Worm (Caenorhabditis elegans) whole organism, young adult: ENCODE measurements around the gene aakg-5.

ENCODE experiments used
- B0035.1 ChIP-seq: sonication (generic microtip); optimal IDR thresholded peaks from 2 replicates; lab custom pipeline; 2016; ENCODE audit warnings: missing genetic modification characterization, mild to moderate bottlenecking, missing compliant biosample characterization, missing genotype, missing genetic modification reagents
- B0336.3 ChIP-seq: fragments of 200-800 bp; sonication (Bioruptor generic); IDR thresholded peaks from 2 replicates; pipeline ENCODE4 v1.3.6; 2022; ENCODE audit warnings: missing genetic modification characterization, missing compliant biosample characterization
- F23B12.7 ChIP-seq: sonication (generic microtip); optimal IDR thresholded peaks from 2 replicates; lab custom pipeline; 2017; ENCODE audit warnings: missing genetic modification characterization, mild to moderate bottlenecking, missing compliant biosample characterization, antibody characterized with exemption, moderate library complexity; ENCODE audit not compliant: insufficient read depth
- F52B5.7 ChIP-seq: sonication (generic microtip); optimal IDR thresholded peaks from 2 replicates; lab custom pipeline; 2016; ENCODE audit warnings: mild to moderate bottlenecking, missing genetic modification characterization, missing compliant biosample characterization
- K12H6.12 ChIP-seq: fragments of 200-800 bp; sonication (Bioruptor generic); optimal IDR thresholded peaks from 2 replicates; lab custom pipeline; 2018; ENCODE audit warnings: mild to moderate bottlenecking, missing genetic modification characterization, missing compliant biosample characterization
- T07F8.4 ChIP-seq: sonication (generic microtip); optimal IDR thresholded peaks from 2 replicates; lab custom pipeline; 2016; ENCODE audit warnings: mild to moderate bottlenecking, missing genetic modification characterization, moderate library complexity, missing compliant biosample characterization
- akir-1 ChIP-seq: fragments of 200-800 bp; sonication (Bioruptor generic); optimal IDR thresholded peaks from 2 replicates; lab custom pipeline; 2018; ENCODE audit warnings: mild to moderate bottlenecking, missing genetic modification characterization, moderate library complexity, missing compliant biosample characterization
- atf-7 ChIP-seq: sonication (generic microtip); optimal IDR thresholded peaks from 2 replicates; lab custom pipeline; 2017; ENCODE audit warnings: mild to moderate bottlenecking, missing genetic modification characterization, missing compliant biosample characterization
- attf-5 ChIP-seq: fragments of 200-800 bp; sonication (Bioruptor generic); optimal IDR thresholded peaks from 2 replicates; lab custom pipeline; 2018; ENCODE audit warnings: mild to moderate bottlenecking, missing genetic modification characterization, missing compliant biosample characterization
- attf-6 ChIP-seq: fragments of 200-800 bp; sonication (Bioruptor generic); IDR thresholded peaks from 2 replicates; pipeline ENCODE4 v1.3.6; 2022; ENCODE audit warnings: missing genetic modification reagents, missing genetic modification characterization, missing compliant biosample characterization
- bed-2 ChIP-seq: fragments of 200-800 bp; sonication (Bioruptor generic); IDR thresholded peaks from 2 replicates; pipeline ENCODE4 v1.3.6; 2022; ENCODE audit warnings: missing genetic modification reagents, missing genetic modification characterization, missing compliant biosample characterization
- ccch-3 ChIP-seq: fragments of 200-800 bp; sonication (Bioruptor generic); optimal IDR thresholded peaks from 2 replicates; lab custom pipeline; 2018; ENCODE audit warnings: mild to moderate bottlenecking, missing genetic modification characterization, missing compliant biosample characterization
- cebp-1 ChIP-seq, 2 experiments: fragments of 200-800 bp in 1 of 2; sonication (Bioruptor generic) in 1 of 2; sonication (generic microtip) in 1 of 2; IDR thresholded peaks in 1 of 2; optimal IDR thresholded peaks in 1 of 2; 2 replicates each; pipeline versions ENCODE4 v1.3.6 to Lab custom; 2017 to 2022; ENCODE audit warnings: missing compliant biosample characterization in 2 of 2, missing genetic modification characterization in 2 of 2, mild to moderate bottlenecking in 1 of 2, missing genetic modification reagents in 1 of 2, moderate library complexity in 1 of 2
- ceh-100 ChIP-seq: fragments of 200-800 bp; sonication (Bioruptor generic); IDR thresholded peaks from 2 replicates; pipeline ENCODE4 v1.3.6; 2022; ENCODE audit warnings: missing genetic modification reagents, missing genetic modification characterization, missing compliant biosample characterization
- ceh-27 ChIP-seq: fragments of 200-800 bp; sonication (Bioruptor generic); optimal IDR thresholded peaks from 2 replicates; lab custom pipeline; 2018; ENCODE audit warnings: mild to moderate bottlenecking, missing genetic modification characterization, moderate library complexity, missing compliant biosample characterization
- ceh-40 ChIP-seq: fragments of 200-800 bp; sonication (Bioruptor generic); IDR thresholded peaks from 2 replicates; pipeline ENCODE4 v1.3.6; 2022; ENCODE audit warnings: missing genetic modification characterization, missing compliant biosample characterization
- ceh-79 ChIP-seq: sonication (generic microtip); optimal IDR thresholded peaks from 2 replicates; lab custom pipeline; 2017; ENCODE audit warnings: mild to moderate bottlenecking, missing genetic modification characterization, missing compliant biosample characterization
- chd-7 ChIP-seq: sonication (generic microtip); optimal IDR thresholded peaks from 2 replicates; lab custom pipeline; 2016; ENCODE audit warnings: mild to moderate bottlenecking, missing genetic modification characterization, moderate library complexity, missing compliant biosample characterization
- die-1 ChIP-seq: sonication (generic microtip); optimal IDR thresholded peaks from 2 replicates; lab custom pipeline; 2016; ENCODE audit warnings: missing genotype, mild to moderate bottlenecking, missing genetic modification characterization, missing compliant biosample characterization
- dox-1 ChIP-seq: fragments of 200-800 bp; sonication (Bioruptor generic); IDR thresholded peaks from 2 replicates; pipeline ENCODE4 v1.3.6; 2022; ENCODE audit warnings: missing genetic modification reagents, missing genetic modification characterization, missing compliant biosample characterization
- dpl-1 ChIP-seq: fragments of 150-350 bp; optimal IDR thresholded peaks from 2 replicates; lab custom pipeline; 2014; ENCODE audit warnings: missing biosample characterization, missing genetic modification reagents, missing genetic modification characterization
- efl-1 ChIP-seq: fragments of 150-350 bp; optimal IDR thresholded peaks from 2 replicates; lab custom pipeline; 2014; ENCODE audit warnings: missing biosample characterization, missing genetic modification reagents, missing genetic modification characterization
- ekl-4 ChIP-seq: fragments of 200-800 bp; sonication (Bioruptor generic); IDR thresholded peaks from 2 replicates; pipeline ENCODE4 v1.3.6; 2022; ENCODE audit warnings: missing genetic modification reagents, missing genetic modification characterization, missing compliant biosample characterization
- him-1 ChIP-seq: sonication (generic microtip); optimal IDR thresholded peaks from 2 replicates; lab custom pipeline; 2016; ENCODE audit warnings: missing genotype, missing genetic modification reagents, missing genetic modification characterization, missing compliant biosample characterization
- hrde-1 ChIP-seq: sonication (generic microtip); optimal IDR thresholded peaks from 2 replicates; lab custom pipeline; 2016; ENCODE audit warnings: missing genetic modification characterization, mild to moderate bottlenecking, missing compliant biosample characterization, moderate library complexity, missing genotype, missing genetic modification reagents, borderline replicate concordance
- hsf-1 ChIP-seq: fragments of 200-800 bp; sonication (Bioruptor generic); IDR thresholded peaks from 2 replicates; pipeline ENCODE4 v1.3.6; 2022; ENCODE audit warnings: missing genetic modification reagents, missing genetic modification characterization, missing compliant biosample characterization
- lin-26 ChIP-seq: fragments of 200-800 bp; sonication (Bioruptor generic); IDR thresholded peaks from 2 replicates; pipeline ENCODE4 v1.3.6; 2022; ENCODE audit warnings: missing genetic modification reagents, missing genetic modification characterization, missing compliant biosample characterization
- lin-35 ChIP-seq, 3 experiments: fragments of 150-350 bp in 2 of 3; sonication (generic microtip) in 1 of 3; optimal IDR thresholded peaks; 2 replicates each; lab custom pipeline; 2014 to 2018; ENCODE audit warnings: missing biosample characterization in 3 of 3, missing genetic modification characterization in 3 of 3, missing genetic modification reagents in 3 of 3
- lir-1 ChIP-seq: fragments of 200-800 bp; sonication (Bioruptor generic); conservative IDR thresholded peaks from 2 replicates; pipeline ENCODE4 v1.3.6; 2022; ENCODE audit warnings: missing genetic modification reagents, missing genetic modification characterization, missing compliant biosample characterization
- lsy-27 ChIP-seq: sonication (generic microtip); optimal IDR thresholded peaks from 2 replicates; lab custom pipeline; 2017; ENCODE audit warnings: missing genetic modification characterization, mild to moderate bottlenecking, missing compliant biosample characterization, antibody characterized with exemption, missing genotype, borderline replicate concordance; ENCODE audit not compliant: insufficient read depth
- madf-3 ChIP-seq: fragments of 200-800 bp; sonication (Bioruptor generic); IDR thresholded peaks from 2 replicates; pipeline ENCODE4 v1.3.6; 2022; ENCODE audit warnings: missing genetic modification reagents, missing genetic modification characterization, missing compliant biosample characterization
- nfyb-1 ChIP-seq: fragments of 200-800 bp; sonication (Bioruptor generic); IDR thresholded peaks from 2 replicates; pipeline ENCODE4 v1.3.6; 2022; ENCODE audit warnings: missing genetic modification reagents, missing genetic modification characterization, missing compliant biosample characterization
- nhr-90 ChIP-seq: sonication (generic microtip); optimal IDR thresholded peaks from 2 replicates; lab custom pipeline; 2016; ENCODE audit warnings: missing genotype, mild to moderate bottlenecking, missing genetic modification characterization, missing compliant biosample characterization
- pbrm-1 ChIP-seq: fragments of 200-800 bp; sonication (Bioruptor generic); IDR thresholded peaks from 2 replicates; pipeline ENCODE4 v1.3.6; 2022; ENCODE audit warnings: missing genetic modification reagents, missing genetic modification characterization, missing compliant biosample characterization
- pha-4 ChIP-seq: fragments of 150-350 bp; sonication (generic microtip); optimal IDR thresholded peaks from 2 replicates; lab custom pipeline; 2014; ENCODE audit warnings: missing biosample characterization, missing genetic modification reagents, missing genetic modification characterization
- rec-8 ChIP-seq, 2 experiments: sonication (generic microtip); optimal IDR thresholded peaks; 2 replicates each; lab custom pipeline; 2016; ENCODE audit warnings: mild to moderate bottlenecking in 2 of 2, missing genetic modification characterization in 2 of 2, missing genetic modification reagents in 2 of 2, missing genotype in 2 of 2, missing biosample characterization in 1 of 2, missing compliant biosample characterization in 1 of 2, moderate library complexity in 1 of 2
- sdz-38 ChIP-seq: sonication (generic microtip); optimal IDR thresholded peaks from 2 replicates; lab custom pipeline; 2016; ENCODE audit warnings: missing genotype, missing genetic modification characterization, missing compliant biosample characterization
- sea-2 ChIP-seq: fragments of 200-800 bp; sonication (Bioruptor generic); IDR thresholded peaks from 2 replicates; pipeline ENCODE4 v1.3.6; 2022; ENCODE audit warnings: missing genetic modification characterization, missing compliant biosample characterization
- snpc-1.1 ChIP-seq: sonication (generic microtip); optimal IDR thresholded peaks from 2 replicates; lab custom pipeline; 2017; ENCODE audit warnings: missing genetic modification characterization, mild to moderate bottlenecking, missing compliant biosample characterization, antibody characterized with exemption, moderate library complexity, missing genotype, missing genetic modification reagents; ENCODE audit not compliant: insufficient read depth
- snpc-1.3 ChIP-seq: sonication (generic microtip); optimal IDR thresholded peaks from 2 replicates; lab custom pipeline; 2017; ENCODE audit warnings: missing genetic modification characterization, mild to moderate bottlenecking, missing compliant biosample characterization, antibody characterized with exemption, moderate library complexity, missing genotype, missing genetic modification reagents; ENCODE audit not compliant: insufficient read depth
- somi-1 ChIP-seq: fragments of 200-800 bp; sonication (Bioruptor generic); optimal IDR thresholded peaks from 2 replicates; lab custom pipeline; 2018; ENCODE audit warnings: mild to moderate bottlenecking, missing genetic modification characterization, missing compliant biosample characterization
- sptf-2 ChIP-seq: fragments of 200-800 bp; sonication (Bioruptor generic); optimal IDR thresholded peaks from 2 replicates; lab custom pipeline; 2018; ENCODE audit warnings: mild to moderate bottlenecking, missing genetic modification characterization, missing compliant biosample characterization
- zfh-2 ChIP-seq: fragments of 200-800 bp; sonication (Bioruptor generic); conservative IDR thresholded peaks from 2 replicates; pipeline ENCODE4 v1.3.6; 2022; ENCODE audit warnings: missing genetic modification reagents, missing genetic modification characterization, missing compliant biosample characterization
- ztf-28 ChIP-seq: fragments of 200-800 bp; sonication (Bioruptor generic); IDR thresholded peaks from 2 replicates; pipeline ENCODE4 v1.3.6; 2022; ENCODE audit warnings: missing genetic modification reagents, missing genetic modification characterization, missing compliant biosample characterization

The aakg-5 gene

ce11 chrII:9933947-9934383 is 41.0 kb downstream of the aakg-5 start (continued):
- TF ChIP-seq F52B5.7 (tag; lab: Kevin White, UChicago) = peak; percentile 20
- TF ChIP-seq nhr-90 (tag; lab: Kevin White, UChicago) = peak; percentile 41
- TF ChIP-seq cebp-1 (GFP tag; IDR thresholded peaks at IDR 0.05; lab: Robert Waterston, UW) = no peak
- peak; percentile 41 for TF ChIP-seq cebp-1 (tag; optimal IDR thresholded peaks at IDR 0.05; lab: Kevin White, UChicago)
- 0 out of 2 replicates have a peak, but pooled peaks have one; percentile 20 for TF ChIP-seq hsf-1 (GFP tag; lab: Robert Waterston, UW)
- TF ChIP-seq ceh-79 = peak; percentile 48
- TF ChIP-seq snpc-1.3 (tag; lab: Kevin White, UChicago) = no peak
- TF ChIP-seq B0336.3 (GFP tag; lab: Robert Waterston, UW) = 0 out of 2 replicates have a peak, but pooled peaks have one; percentile 22
- TF ChIP-seq atf-7 = peak; percentile 11
- TF ChIP-seq rec-8 (tag; optimal IDR thresholded peaks at IDR 0.05; lab: Kevin White, UChicago) = no peak
- TF ChIP-seq ceh-40 = 0 out of 2 replicates have a peak, but pooled peaks have one; percentile 22
- TF ChIP-seq chd-7 (tag; lab: Kevin White, UChicago) = peak; percentile 10
- peak; percentile 40 for TF ChIP-seq die-1 (tag; lab: Kevin White, UChicago)
- TF ChIP-seq ccch-3 = no peak
- no peak for TF ChIP-seq efl-1 (GFP tag; lab: Kevin White, UChicago)
- peak; percentile 2 for TF ChIP-seq F23B12.7 (tag; lab: Kevin White, UChicago)
- TF ChIP-seq B0035.1 = peak; percentile 71

ce11 chrII:9931476-9931875 is 43.4 kb downstream of the aakg-5 start, which contains the start of gene pho-11:
TSS of gene pho-11 (plus strand) at chrII:9931849.
- TF ChIP-seq lin-35 (GFP tag; optimal IDR thresholded peaks at IDR 0.05; lab: Kevin White, UChicago) (no peak), madf-3 (GFP tag; lab: Robert Waterston, UW) (no peak), somi-1 (GFP tag; lab: Kevin White, UChicago) (no peak), akir-1 (no peak), nfyb-1 (GFP tag; lab: Robert Waterston, UW) (no peak), sptf-2 (no peak), attf-5 (no peak)

ce11 chrII:9931012-9931411 is 43.9 kb downstream of the aakg-5 start:
- TF ChIP-seq T07F8.4 (tag; lab: Kevin White, UChicago) (no peak), sea-2 (GFP tag; lab: Robert Waterston, UW) (no peak), snpc-1.1 (no peak), dox-1 (GFP tag; lab: Robert Waterston, UW) (peak; percentile 42; the same call in 1 of the 2 replicates), ekl-4 (no peak), lsy-27 (no peak), lin-26 (GFP tag; lab: Robert Waterston, UW) (no peak), attf-6 (GFP tag; lab: Robert Waterston, UW) (no peak), him-1 (tag; lab: Kevin White, UChicago) (peak; percentile 45), ztf-28 (no peak), zfh-2 (GFP tag; lab: Robert Waterston, UW) (0 out of 2 replicates have a peak, but pooled peaks have one; percentile 20), hrde-1 (tag; lab: Kevin White, UChicago) (peak; percentile 7), ceh-79 (no peak), sdz-38 (tag; lab: Kevin White, UChicago) (no peak), ceh-27 (GFP tag; lab: Kevin White, UChicago) (peak; percentile 60), pha-4 (tag; lab: Kevin White, UChicago) (no peak), K12H6.12 (peak; percentile 12), cebp-1 (GFP tag; IDR thresholded peaks at IDR 0.05; lab: Robert Waterston, UW) (no peak), cebp-1 (tag; optimal IDR thresholded peaks at IDR 0.05; lab: Kevin White, UChicago) (peak; percentile 43), nhr-90 (tag; lab: Kevin White, UChicago) (no peak), ceh-100 (no peak), lir-1 (no peak), pbrm-1 (GFP tag; lab: Robert Waterston, UW) (0 out of 2 replicates have a peak, but pooled peaks have one; percentile 9), dpl-1 (GFP tag; lab: Kevin White, UChicago) (no peak), bed-2 (GFP tag; lab: Robert Waterston, UW) (0 out of 2 replicates have a peak, but pooled peaks have one; percentile 37)
